Worm (Caenorhabditis elegans): ENCODE results near the gene F49E8.6.

F49E8.6 gene

DNA sequence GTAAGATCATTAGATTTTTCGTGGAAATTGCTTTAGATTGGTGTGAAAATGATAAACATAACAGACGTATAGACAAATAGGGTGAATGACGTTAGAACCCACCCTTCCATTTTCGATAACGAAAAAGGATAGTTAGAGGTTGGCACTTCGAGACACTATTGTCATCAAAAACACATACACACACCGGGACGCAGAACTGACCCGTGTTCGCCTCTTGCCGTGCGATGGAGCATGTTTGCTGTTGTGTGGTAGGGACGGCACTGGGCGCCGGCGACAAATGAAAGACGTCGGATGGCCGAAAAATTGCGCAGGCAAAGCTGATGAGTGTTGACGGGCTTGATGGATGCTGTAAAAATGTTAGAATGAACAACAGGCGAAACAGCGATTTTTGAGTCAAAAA lies 4.6 kb downstream of the F49E8.6 start:
- no peak for TF ChIP-seq cey-2 (tag; optimal IDR thresholded peaks at IDR 0.05; ENCODE audit: borderline replicate concordance, insufficient read depth)
- TF ChIP-seq madf-5 (GFP tag; IDR thresholded peaks at IDR 0.05): 0 out of 4 replicates have a peak, but pooled peaks of 1 of the 2 experiments have one; percentile 70
- 0 out of 2 replicates have a peak, but pooled peaks have one; percentile 17 for TF ChIP-seq set-16 (GFP tag; IDR thresholded peaks at IDR 0.05)
- no peak for TF ChIP-seq zfp-2 (tag; optimal IDR thresholded peaks at IDR 0.05)
- peak; percentile 25 for TF ChIP-seq nhr-102 (tag; optimal IDR thresholded peaks at IDR 0.05)
- peak in 1 of 2 experiments; percentile 6 for TF ChIP-seq mdl-1 (tag; optimal IDR thresholded peaks at IDR 0.05)
- TF ChIP-seq lin-29 (GFP tag; IDR thresholded peaks at IDR 0.05): no peak
- peak; percentile 80 for TF ChIP-seq lin-38 (GFP tag; IDR thresholded peaks at IDR 0.05)
- no peak for TF ChIP-seq Y75B8A.6 (GFP tag; IDR thresholded peaks at IDR 0.05)
- no peak for TF ChIP-seq attf-4 (tag; optimal IDR thresholded peaks at IDR 0.05)
- TF ChIP-seq egl-43 (GFP tag; IDR thresholded peaks at IDR 0.05): peak; percentile 54; the same call in 1 of the 2 replicates
- TF ChIP-seq zip-2 (tag; optimal IDR thresholded peaks at IDR 0.05): no peak
- no peak for TF ChIP-seq arid-1 (GFP tag; conservative IDR thresholded peaks at IDR 0.05)
- peak; percentile 79 for TF ChIP-seq hlh-11 (tag; optimal IDR thresholded peaks at IDR 0.05)
- TF ChIP-seq mep-1 (tag; optimal IDR thresholded peaks at IDR 0.05): peak; percentile 68
- peak in 1 of 2 experiments; percentile 8 for TF ChIP-seq hif-1 (tag; optimal IDR thresholded peaks at IDR 0.05)
- TF ChIP-seq daf-16 (GFP tag; optimal IDR thresholded peaks at IDR 0.05): no peak
- TF ChIP-seq daf-16 (tag; optimal IDR thresholded peaks at IDR 0.05): peak; percentile 83
- TF ChIP-seq aha-1 (tag): peak; percentile 50
- peak; percentile 61 for TF ChIP-seq dve-1 (tag; optimal IDR thresholded peaks at IDR 0.05; ENCODE audit: insufficient read depth)
- peak; percentile 70 for TF ChIP-seq nhr-28 (tag; optimal IDR thresholded peaks at IDR 0.05)
- TF ChIP-seq lsy-2 (tag; optimal IDR thresholded peaks at IDR 0.05): peak in 1 of 2 experiments; percentile 48
- TF ChIP-seq nhr-237 (tag; optimal IDR thresholded peaks at IDR 0.05): no peak
- peak; percentile 81 for TF ChIP-seq dmd-6 (GFP tag; IDR thresholded peaks at IDR 0.05)
- TF ChIP-seq nhr-42 (GFP tag; IDR thresholded peaks at IDR 0.05): peak; percentile 58; the same call in 1 of the 2 replicates
- TF ChIP-seq rbr-2 (tag; optimal IDR thresholded peaks at IDR 0.05): peak; percentile 2
- TF ChIP-seq hlh-30 (tag; optimal IDR thresholded peaks at IDR 0.05; ENCODE audit: insufficient read depth): peak; percentile 61
- TF ChIP-seq mxl-3 (GFP tag; optimal IDR thresholded peaks at IDR 0.05): peak; percentile 74
- 0 out of 2 replicates have a peak, but pooled peaks have one; percentile 23 for TF ChIP-seq vab-7 (GFP tag; IDR thresholded peaks at IDR 0.05)
- 0 out of 2 replicates have a peak, but pooled peaks have one; percentile 21 for TF ChIP-seq Y48G9A.11 (GFP tag; IDR thresholded peaks at IDR 0.05)
- peak; percentile 29 for TF ChIP-seq lin-13 (GFP tag; optimal IDR thresholded peaks at IDR 0.05)
- TF ChIP-seq nhr-41 (GFP tag; IDR thresholded peaks at IDR 0.05): peak; percentile 65; the same call in 1 of the 2 replicates
- TF ChIP-seq jun-1 (tag; optimal IDR thresholded peaks at IDR 0.05): no peak
- TF ChIP-seq nhr-48 (tag; optimal IDR thresholded peaks at IDR 0.05): peak; percentile 20
- peak; percentile 42 for TF ChIP-seq pqm-1 (tag; optimal IDR thresholded peaks at IDR 0.05)
- TF ChIP-seq hmg-1.1 (GFP tag; IDR thresholded peaks at IDR 0.05): peak; percentile 27; the same call in 1 of the 2 replicates
- TF ChIP-seq nhr-77 (tag; optimal IDR thresholded peaks at IDR 0.05): peak; percentile 19
- TF ChIP-seq mes-2 (tag; optimal IDR thresholded peaks at IDR 0.05; ENCODE audit: poor library complexity, severe bottlenecking): peak; percentile 68
- TF ChIP-seq lin-1 (GFP tag; IDR thresholded peaks at IDR 0.05): peak; percentile 60
- no peak for TF ChIP-seq lir-3 (tag; optimal IDR thresholded peaks at IDR 0.05)
